Worm (Caenorhabditis elegans) whole organism, L4/young adult: ENCODE results near the gene egl-3.

Source experiments
- W03F9.2 ChIP-seq: fragments of 150-350 bp; optimal IDR thresholded peaks from 2 replicates; lab custom pipeline; 2014; ENCODE audit warnings: missing biosample characterization, missing genetic modification characterization
- dao-5 ChIP-seq: sonication (generic microtip); optimal IDR thresholded peaks from 2 replicates; lab custom pipeline; 2016; ENCODE audit warnings: missing genotype, missing genetic modification characterization, moderate library complexity, missing compliant biosample characterization
- him-1 ChIP-seq: sonication (generic microtip); optimal IDR thresholded peaks from 2 replicates; lab custom pipeline; 2016; ENCODE audit warnings: missing genotype, missing genetic modification reagents, missing genetic modification characterization, missing compliant biosample characterization

ce11 chrV:10220605-10221004 is 47.1 kb upstream of the egl-3 start, which contains the start of gene C12D8.13:
- TF ChIP-seq him-1 (tag; lab: Kevin White, UChicago) (no peak), dao-5 (tag; lab: Kevin White, UChicago) (no peak), W03F9.2 (tag; lab: Kevin White, UChicago) (no peak)
